Worm (Caenorhabditis elegans): Measurements from ENCODE around the gene mrpl-18.

mrpl-18 gene

DNA sequence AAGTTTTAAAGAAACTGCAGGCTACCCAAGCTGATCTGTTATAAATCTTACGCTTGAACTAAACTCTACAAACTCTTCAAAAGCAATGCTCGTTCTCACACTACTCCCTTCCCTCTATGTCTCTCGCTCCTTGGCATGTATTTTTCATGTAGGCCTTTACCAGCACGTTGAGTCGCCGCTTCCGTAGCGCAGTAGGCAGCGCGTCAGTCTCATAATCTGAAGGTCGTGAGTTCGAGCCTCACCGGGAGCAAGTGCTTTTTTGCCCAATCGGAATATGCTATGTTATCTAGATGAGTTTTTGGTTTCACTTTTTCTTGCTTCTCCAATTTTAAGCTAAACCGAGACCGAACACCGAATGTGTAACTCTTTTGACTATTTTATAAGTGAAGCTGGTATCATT, 38.3 kb upstream of the mrpl-18 start (continued):
- TF ChIP-seq mbf-1 (tag; optimal IDR thresholded peaks at IDR 0.05) (no peak), skn-1 (tag; optimal IDR thresholded peaks at IDR 0.05) (no peak), nhr-6 (tag; optimal IDR thresholded peaks at IDR 0.05) (no peak), lsy-2 (tag; optimal IDR thresholded peaks at IDR 0.05) (peak; percentile 36 to 57), R02D3.7 (tag; optimal IDR thresholded peaks at IDR 0.05) (no peak), Y55F3AM.14 (GFP tag; optimal IDR thresholded peaks at IDR 0.05) (peak; percentile 32), nhr-77 (tag; optimal IDR thresholded peaks at IDR 0.05) (no peak), nhr-21 (tag; optimal IDR thresholded peaks at IDR 0.05) (no peak), peb-1 (tag; optimal IDR thresholded peaks at IDR 0.05) (no peak), nhr-12 (tag; optimal IDR thresholded peaks at IDR 0.05) (no peak), nhr-25 (tag; optimal IDR thresholded peaks at IDR 0.05) (no peak), elt-3 (tag; optimal IDR thresholded peaks at IDR 0.05) (no peak), snpc-4 (tag; optimal IDR thresholded peaks at IDR 0.05) (no peak), F13H6.1 (tag; optimal IDR thresholded peaks at IDR 0.05) (peak; percentile 28), ama-1 (optimal IDR thresholded peaks at IDR 0.05) (no peak), unc-55 (GFP tag; optimal IDR thresholded peaks at IDR 0.05) (peak; percentile 84), nhr-23 (tag; optimal IDR thresholded peaks at IDR 0.05) (no peak), nhr-129 (tag; optimal IDR thresholded peaks at IDR 0.05) (peak; percentile 75), lin-39 (tag; optimal IDR thresholded peaks at IDR 0.05) (no peak)

DNA sequence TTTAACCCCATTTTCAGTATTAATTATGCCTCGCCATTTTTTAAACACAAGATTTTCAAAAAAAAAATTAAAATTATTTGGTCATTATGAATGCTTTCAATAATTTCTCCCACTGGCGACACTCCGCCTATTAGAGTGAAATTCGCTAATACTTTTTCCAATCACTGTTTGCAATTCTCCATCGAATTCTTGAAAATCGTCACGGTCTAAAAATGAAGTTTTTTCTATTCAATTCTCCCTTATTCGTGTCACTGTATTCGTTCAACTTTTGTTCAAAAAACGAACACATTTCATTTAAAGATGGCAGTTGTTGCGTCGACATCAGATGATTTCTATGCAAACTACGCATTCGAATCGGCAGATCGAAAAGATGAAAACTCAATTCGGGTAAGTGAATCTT, 36.3 kb upstream of the mrpl-18 start, which contains the start of gene C14B9.3:
Gene C14B9.3, plus strand, starts transcription at position 301 of the 400 bp plus-strand sequence.
- TF ChIP-seq lin-13 (GFP tag; optimal IDR thresholded peaks at IDR 0.05), result no peak
- no peak for TF ChIP-seq snpc-4 (tag; optimal IDR thresholded peaks at IDR 0.05)
- TF ChIP-seq lin-39 (tag; optimal IDR thresholded peaks at IDR 0.05), result no peak
- TF ChIP-seq blmp-1 (tag; optimal IDR thresholded peaks at IDR 0.05; ENCODE audit: insufficient read depth), result no peak
- TF ChIP-seq crh-2 (tag; optimal IDR thresholded peaks at IDR 0.05), result no peak
- no peak for TF ChIP-seq nhr-129 (tag; optimal IDR thresholded peaks at IDR 0.05)
- TF ChIP-seq mdl-1 (tag; optimal IDR thresholded peaks at IDR 0.05), result no peak
- TF ChIP-seq nhr-6 (tag; optimal IDR thresholded peaks at IDR 0.05), result no peak
- no peak for TF ChIP-seq egl-27 (tag; optimal IDR thresholded peaks at IDR 0.05)
- no peak for TF ChIP-seq ceh-82 (tag; optimal IDR thresholded peaks at IDR 0.05)
- no peak for TF ChIP-seq gmeb-1 (tag; optimal IDR thresholded peaks at IDR 0.05)
- TF ChIP-seq ama-1 (optimal IDR thresholded peaks at IDR 0.05), result no peak
- no peak for TF ChIP-seq nhr-10 (tag; optimal IDR thresholded peaks at IDR 0.05)
- no peak for TF ChIP-seq fos-1 (tag; optimal IDR thresholded peaks at IDR 0.05)
- no peak for TF ChIP-seq ZK546.5 (tag; optimal IDR thresholded peaks at IDR 0.05)

DNA sequence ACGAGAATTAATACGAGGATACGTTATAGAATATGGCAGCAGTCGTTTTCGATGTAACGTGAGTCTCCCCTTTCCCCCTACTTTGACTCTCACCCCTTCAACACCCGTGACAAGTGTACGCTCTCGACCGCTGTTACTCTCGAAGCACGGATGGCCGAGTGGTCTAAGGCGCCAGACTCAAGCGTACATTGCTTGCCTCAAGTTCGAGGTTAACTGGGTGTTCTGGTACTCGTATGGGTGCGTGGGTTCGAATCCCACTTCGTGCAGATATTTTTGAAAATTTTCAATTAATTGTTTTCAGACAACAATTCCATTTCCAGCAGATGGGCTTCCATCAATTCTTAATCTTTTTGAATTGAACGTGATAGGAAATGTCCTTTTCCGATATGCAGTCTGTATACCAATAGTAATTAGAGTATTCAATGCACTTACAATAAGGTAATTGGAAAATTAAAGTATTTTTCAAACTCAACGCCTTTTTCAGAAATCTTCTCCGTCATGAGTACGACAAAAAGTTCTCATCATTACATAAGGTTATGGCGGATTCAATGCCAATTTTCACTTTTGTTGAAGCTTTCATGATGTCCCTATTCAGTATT, 35.3 kb upstream of the mrpl-18 start:
- TF ChIP-seq sma-9 (GFP tag; optimal IDR thresholded peaks at IDR 0.05) (peak; percentile 66), sma-9 (tag; optimal IDR thresholded peaks at IDR 0.05) (no peak), nhr-21 (tag; optimal IDR thresholded peaks at IDR 0.05) (peak; percentile 82), mbf-1 (tag; optimal IDR thresholded peaks at IDR 0.05) (no peak), alr-1 (tag; optimal IDR thresholded peaks at IDR 0.05) (no peak), nhr-10 (tag; optimal IDR thresholded peaks at IDR 0.05) (no peak), nhr-11 (tag; optimal IDR thresholded peaks at IDR 0.05) (no peak), elt-3 (tag; optimal IDR thresholded peaks at IDR 0.05) (no peak), lin-39 (tag; optimal IDR thresholded peaks at IDR 0.05) (no peak), mab-5 (tag; optimal IDR thresholded peaks at IDR 0.05) (no peak), ztf-1 (GFP tag; conservative IDR thresholded peaks at IDR 0.05) (no peak), dmd-4 (tag; optimal IDR thresholded peaks at IDR 0.05) (no peak), sem-4 (tag; optimal IDR thresholded peaks at IDR 0.05) (peak; percentile 48), F13H6.1 (tag; optimal IDR thresholded peaks at IDR 0.05) (peak; percentile 63), gmeb-1 (tag; optimal IDR thresholded peaks at IDR 0.05) (peak; percentile 66), peb-1 (tag; optimal IDR thresholded peaks at IDR 0.05) (no peak), ztf-11 (tag; optimal IDR thresholded peaks at IDR 0.05) (no peak), R02D3.7 (tag; optimal IDR thresholded peaks at IDR 0.05) (no peak), nhr-6 (tag; optimal IDR thresholded peaks at IDR 0.05) (no peak), fos-1 (tag; optimal IDR thresholded peaks at IDR 0.05) (peak; percentile 33), nhr-77 (tag; optimal IDR thresholded peaks at IDR 0.05) (no peak), unc-55 (GFP tag; optimal IDR thresholded peaks at IDR 0.05) (peak; percentile 59), ceh-82 (tag; optimal IDR thresholded peaks at IDR 0.05) (no peak), ceh-16 (tag; optimal IDR thresholded peaks at IDR 0.05) (peak; percentile 8), crh-2 (tag; optimal IDR thresholded peaks at IDR 0.05) (peak; percentile 51), elt-1 (tag; optimal IDR thresholded peaks at IDR 0.05) (no peak), lin-11 (tag; optimal IDR thresholded peaks at IDR 0.05) (peak; percentile 59), ama-1 (optimal IDR thresholded peaks at IDR 0.05) (no peak), nhr-237 (tag; optimal IDR thresholded peaks at IDR 0.05) (no peak), snpc-4 (tag; optimal IDR thresholded peaks at IDR 0.05) (peak; percentile 0), sma-3 (GFP tag; optimal IDR thresholded peaks at IDR 0.05) (peak; percentile 67), nhr-129 (tag; optimal IDR thresholded peaks at IDR 0.05) (peak; percentile 84), blmp-1 (tag; optimal IDR thresholded peaks at IDR 0.05; ENCODE audit: insufficient read depth) (no peak), lin-13 (GFP tag; optimal IDR thresholded peaks at IDR 0.05) (peak; percentile 70), nhr-25 (tag; optimal IDR thresholded peaks at IDR 0.05) (peak; percentile 20), unc-39 (tag; optimal IDR thresholded peaks at IDR 0.05) (no peak), ZK546.5 (tag; optimal IDR thresholded peaks at IDR 0.05) (no peak), lsy-2 (tag; optimal IDR thresholded peaks at IDR 0.05) (peak; percentile 73 to 81), nhr-23 (tag; optimal IDR thresholded peaks at IDR 0.05) (no peak), zag-1 (tag; optimal IDR thresholded peaks at IDR 0.05) (no peak), ztf-4 (tag; optimal IDR thresholded peaks at IDR 0.05) (peak; percentile 47), nhr-12 (tag; optimal IDR thresholded peaks at IDR 0.05) (no peak)
